Fruit fly (Drosophila melanogaster): ENCODE measurements around the gene spz.
A peak's percentile ranks its signal among the peaks of the same experiment; 100 is the strongest.

spz gene

DNA sequence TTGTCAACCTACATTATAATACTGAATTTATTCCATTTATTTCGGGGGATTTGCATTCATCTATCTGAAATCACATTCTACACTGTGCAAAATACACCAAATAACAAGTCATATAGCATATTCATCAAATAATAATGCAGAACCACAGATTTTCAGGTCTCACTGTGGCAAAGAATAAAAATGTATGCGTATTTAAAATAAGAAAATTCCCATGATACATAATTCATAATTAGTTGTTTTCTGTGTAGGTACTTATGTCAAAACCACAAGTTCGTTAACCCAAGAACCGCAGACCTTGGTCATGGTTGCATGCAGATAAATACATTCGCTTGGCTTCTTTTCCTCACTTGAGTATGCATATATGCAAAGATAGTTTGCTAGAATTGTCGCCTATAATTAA lies 22.4 kb upstream of the spz start (continued):
- TF ChIP-seq Hr78 (GFP tag; optimal IDR thresholded peaks at IDR 0.05), result no peak
- no peak for TF ChIP-seq N (GFP tag; optimal IDR thresholded peaks at IDR 0.05)
- no peak for TF ChIP-seq CG32264 (GFP tag; optimal IDR thresholded peaks at IDR 0.05)
- no peak for TF ChIP-seq dl (GFP tag; optimal IDR thresholded peaks at IDR 0.05; ENCODE audit: insufficient read depth in 1 of 2, partially characterized antibody in 2 of 2)
- TF ChIP-seq lola (GFP tag; optimal IDR thresholded peaks at IDR 0.05), result no peak
- peak; percentile 78 for TF ChIP-seq Hnf4 (GFP tag; optimal IDR thresholded peaks at IDR 0.05)

DNA sequence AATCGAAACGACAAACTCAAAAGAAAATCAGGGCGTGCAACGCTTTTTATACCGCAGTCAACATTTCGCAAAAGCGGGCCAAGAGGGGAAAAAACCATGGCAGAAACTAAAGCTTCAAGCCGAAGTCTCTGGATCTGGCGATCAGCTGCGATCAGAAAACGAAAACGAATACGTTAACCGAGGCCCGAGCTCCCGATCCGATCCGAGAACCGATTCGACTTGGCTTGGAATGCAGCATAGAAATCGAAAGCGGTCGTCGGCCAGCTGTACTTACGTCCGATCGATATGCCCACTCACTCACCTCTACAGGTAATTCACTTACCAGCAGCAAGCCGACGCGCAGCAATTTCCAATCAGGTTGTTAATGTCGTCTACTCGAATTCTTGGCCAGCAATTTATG lies 21.2 kb upstream of the spz start, which contains the start of gene Cpr97Eb:
TSS of gene Cpr97Eb (minus strand) at position 25 of the 400 bp plus-strand sequence.
- no peak for TF ChIP-seq Vsx2 (GFP tag; optimal IDR thresholded peaks at IDR 0.05; ENCODE audit: partially characterized antibody)
- TF ChIP-seq Myc (optimal IDR thresholded peaks at IDR 0.05), result no peak
- TF ChIP-seq sv (GFP tag; optimal IDR thresholded peaks at IDR 0.05), result no peak

DNA sequence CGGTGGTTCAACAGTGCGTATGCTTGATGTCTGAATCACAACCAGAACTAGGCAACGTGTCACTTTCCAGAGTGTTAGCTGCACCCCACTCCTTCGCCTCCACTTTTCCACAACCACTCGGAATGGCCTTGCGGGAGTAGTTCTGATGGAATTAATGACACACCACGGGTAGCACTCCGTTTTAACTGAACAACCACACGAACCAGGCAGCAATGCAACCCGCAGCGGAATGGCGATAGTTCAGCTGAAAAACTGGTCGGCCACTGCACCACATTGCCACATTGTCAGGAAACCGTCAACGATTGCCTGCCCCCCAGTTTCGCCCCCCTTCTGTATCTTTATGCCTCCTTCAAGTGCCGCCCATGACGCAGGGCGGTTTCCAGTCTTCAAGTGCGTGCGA lies 17.7 kb upstream of the spz start, which contains the start of gene Cpr97Ea:
TSS of gene Cpr97Ea (minus strand) at position 230 of the 400 bp plus-strand sequence.
- TF ChIP-seq Vsx2 (GFP tag; optimal IDR thresholded peaks at IDR 0.05; ENCODE audit: partially characterized antibody) (no peak), sv (GFP tag; optimal IDR thresholded peaks at IDR 0.05) (no peak), N (GFP tag; optimal IDR thresholded peaks at IDR 0.05) (no peak), Jra (GFP tag; optimal IDR thresholded peaks at IDR 0.05) (no peak), Mio (GFP tag; optimal IDR thresholded peaks at IDR 0.05) (no peak), psq (GFP tag; optimal IDR thresholded peaks at IDR 0.05) (no peak), br (GFP tag; optimal IDR thresholded peaks at IDR 0.05) (no peak), Dfd (GFP tag; optimal IDR thresholded peaks at IDR 0.05) (no peak), HLH106 (tag; optimal IDR thresholded peaks at IDR 0.05) (no peak), Hr83 (GFP tag; optimal IDR thresholded peaks at IDR 0.05; ENCODE audit: poor library complexity, severe bottlenecking) (no peak), Myc (optimal IDR thresholded peaks at IDR 0.05) (no peak), lola (GFP tag; optimal IDR thresholded peaks at IDR 0.05) (no peak), Hr78 (GFP tag; optimal IDR thresholded peaks at IDR 0.05) (no peak), GATAd (GFP tag; optimal IDR thresholded peaks at IDR 0.05) (no peak), usp (GFP tag; optimal IDR thresholded peaks at IDR 0.05) (no peak), h (GFP tag; optimal IDR thresholded peaks at IDR 0.05) (no peak), foxo (GFP tag; optimal IDR thresholded peaks at IDR 0.05) (no peak), sage (GFP tag; optimal IDR thresholded peaks at IDR 0.05) (no peak), woc (GFP tag; optimal IDR thresholded peaks at IDR 0.05) (no peak), brk (GFP tag; optimal IDR thresholded peaks at IDR 0.05) (no peak)

- TF ChIP-seq h (GFP tag; optimal IDR thresholded peaks at IDR 0.05) (peak; percentile 7), foxo (GFP tag; optimal IDR thresholded peaks at IDR 0.05) (peak in 1 of 2 experiments; percentile 10), jim (GFP tag; optimal IDR thresholded peaks at IDR 0.05) (no peak), fru (GFP tag; optimal IDR thresholded peaks at IDR 0.05) (peak; percentile 12)
Observed at dm6 chr3R:27084528-27085052, 14.7 kb upstream of the spz start.

dm6 chr3R:27082752-27083151 lies 12.9 kb upstream of the spz start:
- TF ChIP-seq CG32264 (GFP tag; optimal IDR thresholded peaks at IDR 0.05), result no peak
- TF ChIP-seq OdsH (GFP tag; optimal IDR thresholded peaks at IDR 0.05), result no peak
- TF ChIP-seq Myc (optimal IDR thresholded peaks at IDR 0.05), result peak; percentile 66
- no peak for TF ChIP-seq HLH106 (tag; optimal IDR thresholded peaks at IDR 0.05)
- no peak for TF ChIP-seq dl (GFP tag; optimal IDR thresholded peaks at IDR 0.05; ENCODE audit: insufficient read depth in 1 of 2, partially characterized antibody in 2 of 2)
- no peak for TF ChIP-seq Hr78 (GFP tag; optimal IDR thresholded peaks at IDR 0.05)

DNA sequence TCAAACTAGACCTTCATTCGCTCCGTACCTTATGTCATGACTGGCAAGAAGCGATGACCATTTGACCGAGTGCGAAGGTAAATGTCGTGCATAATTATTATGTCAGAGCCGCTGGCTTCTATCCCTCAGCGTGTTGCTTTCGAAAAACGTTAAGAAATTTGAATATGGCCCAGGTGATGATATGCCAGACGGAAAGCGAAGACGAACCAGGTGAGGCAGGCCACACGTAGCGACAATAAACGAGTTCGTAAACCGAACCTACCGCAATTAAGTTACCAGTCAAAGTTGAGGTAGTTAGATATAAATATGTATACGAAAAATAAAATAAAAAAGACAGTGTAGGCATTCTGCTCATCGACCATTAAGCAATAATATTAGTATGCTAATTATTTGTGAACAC lies 6.7 kb upstream of the spz start:
- no peak for TF ChIP-seq OdsH (GFP tag; optimal IDR thresholded peaks at IDR 0.05)
- no peak for TF ChIP-seq psq (GFP tag; optimal IDR thresholded peaks at IDR 0.05)
- no peak for TF ChIP-seq jim (GFP tag; optimal IDR thresholded peaks at IDR 0.05)
- TF ChIP-seq Sp1 (GFP tag; optimal IDR thresholded peaks at IDR 0.05), result no peak
- no peak for TF ChIP-seq brk (GFP tag; optimal IDR thresholded peaks at IDR 0.05)
- no peak for TF ChIP-seq fru (GFP tag; optimal IDR thresholded peaks at IDR 0.05)
- TF ChIP-seq Abd-B (GFP tag; optimal IDR thresholded peaks at IDR 0.05), result no peak
- TF ChIP-seq Myc (optimal IDR thresholded peaks at IDR 0.05), result no peak
- no peak for TF ChIP-seq Vsx2 (GFP tag; optimal IDR thresholded peaks at IDR 0.05; ENCODE audit: partially characterized antibody)
- no peak for TF ChIP-seq br (GFP tag; optimal IDR thresholded peaks at IDR 0.05)
- TF ChIP-seq dl (GFP tag; optimal IDR thresholded peaks at IDR 0.05; ENCODE audit: insufficient read depth in 1 of 2, partially characterized antibody in 2 of 2), result no peak
- no peak for TF ChIP-seq tai (GFP tag; optimal IDR thresholded peaks at IDR 0.05)
- no peak for TF ChIP-seq CrebA (GFP tag; optimal IDR thresholded peaks at IDR 0.05; ENCODE audit: borderline replicate concordance)
- no peak for TF ChIP-seq Rel (GFP tag; optimal IDR thresholded peaks at IDR 0.05)
- TF ChIP-seq Rel (tag; optimal IDR thresholded peaks at IDR 0.05), result no peak
- TF ChIP-seq GATAd (GFP tag; optimal IDR thresholded peaks at IDR 0.05), result no peak
- TF ChIP-seq Hnf4 (GFP tag; optimal IDR thresholded peaks at IDR 0.05), result no peak
- TF ChIP-seq usp (GFP tag; optimal IDR thresholded peaks at IDR 0.05), result no peak
- no peak for TF ChIP-seq N (GFP tag; optimal IDR thresholded peaks at IDR 0.05)
- TF ChIP-seq HLH106 (tag; optimal IDR thresholded peaks at IDR 0.05), result no peak
- TF ChIP-seq dsf (GFP tag; optimal IDR thresholded peaks at IDR 0.05; ENCODE audit: borderline replicate concordance), result no peak
